Fruit fly (Drosophila melanogaster): Measurements from ENCODE around the gene CG12885.

Gene CG12885

DNA sequence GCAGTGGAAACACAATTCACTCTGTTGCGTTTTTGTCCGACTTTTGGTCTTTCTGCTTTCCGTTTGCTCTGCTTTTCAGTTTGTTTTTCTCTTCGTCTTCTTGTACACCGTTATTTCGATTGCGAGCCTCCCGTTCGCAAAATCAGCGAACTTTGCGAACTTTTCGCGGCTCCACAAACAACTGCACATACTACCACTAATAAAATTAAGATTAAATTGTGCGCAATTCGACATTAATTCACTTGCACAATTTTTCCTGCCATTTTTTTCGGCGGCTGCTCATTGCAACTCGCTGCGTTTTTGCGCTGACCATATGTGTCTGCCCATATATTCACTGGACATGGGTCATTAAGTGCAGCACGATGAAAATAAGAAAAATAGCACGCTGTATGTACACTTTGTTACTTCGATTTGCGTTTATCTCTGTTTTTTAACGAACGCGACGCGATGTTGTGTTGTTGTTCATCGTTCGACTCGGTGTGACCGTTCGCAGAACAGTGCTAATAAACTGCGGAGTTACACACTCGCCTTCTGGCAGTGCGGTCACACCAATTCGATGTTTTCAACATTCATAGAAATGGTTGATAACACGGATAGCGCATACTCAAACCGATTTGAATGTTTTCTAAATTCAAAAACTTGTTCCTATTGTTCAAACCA is 38.1 kb downstream of the CG12885 start, which contains the start of gene Klp98A:
Gene Klp98A (minus strand): TSS at position 486 of the 660 bp plus-strand sequence.
- TF ChIP-seq z (GFP tag; IDR thresholded peaks at IDR 0.05) (no peak; the same call in 2 of the 3 replicates), YL-1 (GFP tag; optimal IDR thresholded peaks at IDR 0.05) (peak; percentile 55), CG1792 (GFP tag; optimal IDR thresholded peaks at IDR 0.05) (no peak), inv (GFP tag; IDR thresholded peaks at IDR 0.05; ENCODE audit: partially characterized antibody) (no peak), bbx (GFP tag; IDR thresholded peaks at IDR 0.05; ENCODE audit: partially characterized antibody) (peak; percentile 31; the same call in 1 of the 2 replicates), CG2120 (GFP tag; optimal IDR thresholded peaks at IDR 0.05) (no peak), tna (GFP tag; IDR thresholded peaks at IDR 0.05; ENCODE audit: partially characterized antibody) (no peak; the same call in 1 of the 2 replicates), CG6654 (GFP tag; optimal IDR thresholded peaks at IDR 0.05) (no peak), cad (GFP tag; optimal IDR thresholded peaks at IDR 0.05) (no peak), sqz (GFP tag; optimal IDR thresholded peaks at IDR 0.05) (peak; percentile 19), HLHmδ (GFP tag; optimal IDR thresholded peaks at IDR 0.05) (peak; percentile 71), Kr (GFP tag; optimal IDR thresholded peaks at IDR 0.05) (no peak), hbn (GFP tag; IDR thresholded peaks at IDR 0.05; ENCODE audit: partially characterized antibody) (no peak), Lhr (GFP tag; optimal IDR thresholded peaks at IDR 0.05) (peak; percentile 82), tio (GFP tag; optimal IDR thresholded peaks at IDR 0.05) (no peak), CG15514 (GFP tag; optimal IDR thresholded peaks at IDR 0.05) (peak; percentile 68), MBD-R2 (GFP tag; IDR thresholded peaks at IDR 0.05) (peak; percentile 54), ap (GFP tag; IDR thresholded peaks at IDR 0.05) (no peak), CG13287 (GFP tag; IDR thresholded peaks at IDR 0.05; ENCODE audit: partially characterized antibody) (peak; percentile 48; the same call in 1 of the 2 replicates), CG18619 (GFP tag; optimal IDR thresholded peaks at IDR 0.05) (peak; percentile 6), CG4617 (GFP tag; optimal IDR thresholded peaks at IDR 0.05; ENCODE audit: borderline replicate concordance) (peak; percentile 73), lilli (GFP tag; optimal IDR thresholded peaks at IDR 0.05) (no peak), chinmo (GFP tag; IDR thresholded peaks at IDR 0.05; ENCODE audit: partially characterized antibody) (0 out of 4 replicates have a peak, but pooled peaks have one; percentile 63), Fer1 (GFP tag; optimal IDR thresholded peaks at IDR 0.05) (peak; percentile 37), dm (GFP tag; optimal IDR thresholded peaks at IDR 0.05) (peak; percentile 1), CG17912 (GFP tag; optimal IDR thresholded peaks at IDR 0.05) (peak; percentile 14), CG13775 (GFP tag; optimal IDR thresholded peaks at IDR 0.05) (peak; percentile 12), CG2116 (GFP tag; optimal IDR thresholded peaks at IDR 0.05) (peak; percentile 39), pzg (GFP tag; optimal IDR thresholded peaks at IDR 0.05) (peak; percentile 95), CG9797 (GFP tag; optimal IDR thresholded peaks at IDR 0.05) (peak; percentile 95), PHDP (tag; optimal IDR thresholded peaks at IDR 0.05) (peak; percentile 8), CG8281 (tag; optimal IDR thresholded peaks at IDR 0.05) (no peak), Mad (GFP tag; optimal IDR thresholded peaks at IDR 0.05) (no peak), Myb (GFP tag; optimal IDR thresholded peaks at IDR 0.05) (peak; percentile 66), Vsx1 (GFP tag; optimal IDR thresholded peaks at IDR 0.05) (no peak), Aef1 (GFP tag; IDR thresholded peaks at IDR 0.05) (peak; percentile 59), BEAF-32 (GFP tag; optimal IDR thresholded peaks at IDR 0.05) (peak; percentile 49), CG14710 (tag; optimal IDR thresholded peaks at IDR 0.05) (peak; percentile 52), Elba2 (GFP tag; optimal IDR thresholded peaks at IDR 0.05) (peak; percentile 48), pita (GFP tag; optimal IDR thresholded peaks at IDR 0.05) (peak; percentile 84), scrt (GFP tag; optimal IDR thresholded peaks at IDR 0.05) (no peak), CG13624 (GFP tag; optimal IDR thresholded peaks at IDR 0.05) (peak; percentile 70), sens (GFP tag) (peak; percentile 82), Ets97D (GFP tag; optimal IDR thresholded peaks at IDR 0.05) (peak; percentile 58), Dip3 (GFP tag; optimal IDR thresholded peaks at IDR 0.05) (no peak), CG6683 (GFP tag; optimal IDR thresholded peaks at IDR 0.05) (no peak), dpn (GFP tag; optimal IDR thresholded peaks at IDR 0.05) (peak in 1 of 2 experiments; percentile 44), chm (GFP tag; IDR thresholded peaks at IDR 0.05) (peak; percentile 55; the same call in 1 of the 2 replicates)
